Worm (Caenorhabditis elegans) whole organism, early embryonic: ENCODE measurements around the gene rpl-38.

Experiments used
- B0310.2 ChIP-seq: sonication (generic microtip); optimal IDR thresholded peaks from 2 replicates; lab custom pipeline; 2016; ENCODE audit warnings: mild to moderate bottlenecking, missing genetic modification characterization, missing compliant biosample characterization
- F13C5.2 ChIP-seq: sonication (generic microtip); optimal IDR thresholded peaks from 2 replicates; lab custom pipeline; 2017; ENCODE audit warnings: mild to moderate bottlenecking, missing genetic modification characterization, inconsistent platforms, missing compliant biosample characterization
- aly-1 ChIP-seq: sonication (generic microtip); optimal IDR thresholded peaks from 2 replicates; lab custom pipeline; 2016; ENCODE audit warnings: missing genetic modification characterization, missing compliant biosample characterization
- ama-1 ChIP-seq: fragments of 150-350 bp; optimal IDR thresholded peaks from 2 replicates; lab custom pipeline; 2014
- ceh-13 ChIP-seq: fragments of 200-800 bp; sonication (Bioruptor generic); optimal IDR thresholded peaks from 2 replicates; lab custom pipeline; 2018; ENCODE audit warnings: mild to moderate bottlenecking, missing genetic modification characterization, missing compliant biosample characterization
- ceh-36 ChIP-seq: sonication (generic microtip); optimal IDR thresholded peaks from 2 replicates; lab custom pipeline; 2016; ENCODE audit warnings: missing genetic modification characterization, inconsistent platforms, missing compliant biosample characterization
- ets-7 ChIP-seq: sonication (generic microtip); optimal IDR thresholded peaks from 2 replicates; lab custom pipeline; 2016; ENCODE audit warnings: missing genotype, missing genetic modification characterization, missing compliant biosample characterization
- flt-1 ChIP-seq: fragments of 200-800 bp; sonication (Bioruptor generic); IDR thresholded peaks from 2 replicates; pipeline ENCODE4 v1.3.6; 2022; ENCODE audit warnings: missing genetic modification characterization, missing compliant biosample characterization
- hmbx-1 ChIP-seq: sonication (generic microtip); optimal IDR thresholded peaks from 2 replicates; lab custom pipeline; 2016; ENCODE audit warnings: mild to moderate bottlenecking, missing genetic modification characterization, missing compliant biosample characterization
- hmg-4 ChIP-seq: fragments of 200-800 bp; sonication (Bioruptor generic); optimal IDR thresholded peaks from 2 replicates; lab custom pipeline; 2018; ENCODE audit warnings: mild to moderate bottlenecking, missing genetic modification characterization, missing compliant biosample characterization
- hnd-1 ChIP-seq: sonication (generic microtip); optimal IDR thresholded peaks from 2 replicates; lab custom pipeline; 2016; ENCODE audit warnings: missing genetic modification characterization, missing compliant biosample characterization
- pes-1 ChIP-seq: fragments of 200-800 bp; sonication (Bioruptor generic); IDR thresholded peaks from 2 replicates; pipeline ENCODE4 v1.3.6; 2022; ENCODE audit warnings: missing genetic modification reagents, missing genetic modification characterization, missing compliant biosample characterization
- scrt-1 ChIP-seq: fragments of 200-800 bp; sonication (Bioruptor generic); IDR thresholded peaks from 2 replicates; pipeline ENCODE4 v1.3.6; 2022; ENCODE audit warnings: missing genetic modification characterization, missing compliant biosample characterization
- sea-1 ChIP-seq: fragments of 200-800 bp; sonication (Bioruptor generic); conservative IDR thresholded peaks from 2 replicates; pipeline ENCODE4 v1.3.6; 2022; ENCODE audit warnings: missing genetic modification characterization, missing compliant biosample characterization
- tbx-11 ChIP-seq: fragments of 200-800 bp; sonication (Bioruptor generic); IDR thresholded peaks from 2 replicates; pipeline ENCODE4 v1.3.6; 2022; ENCODE audit warnings: missing genetic modification characterization, missing compliant biosample characterization
- tbx-37 ChIP-seq: fragments of 200-800 bp; sonication (Bioruptor generic); conservative IDR thresholded peaks from 2 replicates; pipeline ENCODE4 v1.3.6; 2022; ENCODE audit warnings: missing genetic modification reagents, missing genetic modification characterization, missing compliant biosample characterization
- tra-4 ChIP-seq: sonication (generic microtip); optimal IDR thresholded peaks from 2 replicates; lab custom pipeline; 2017; ENCODE audit warnings: missing genetic modification characterization, missing compliant biosample characterization

rpl-38 gene

ce11 chrV:15471029-15471428, 40.9 kb upstream of the rpl-38 start, which contains the start of gene dpf-1:
TSS of gene dpf-1 (plus strand) at chrV:15471329.
- TF ChIP-seq ceh-13 (GFP tag; lab: Kevin White, UChicago) (no peak), pes-1 (GFP tag; lab: Robert Waterston, UW) (no peak), aly-1 (tag; lab: Kevin White, UChicago) (no peak), B0310.2 (tag; lab: Kevin White, UChicago) (no peak), tbx-11 (GFP tag; lab: Robert Waterston, UW) (no peak), hmbx-1 (tag; lab: Kevin White, UChicago) (no peak), ama-1 (lab: Kevin White, UChicago) (no peak), tra-4 (tag; lab: Kevin White, UChicago) (no peak), ets-7 (tag; lab: Kevin White, UChicago) (no peak), sea-1 (GFP tag; lab: Robert Waterston, UW) (no peak), flt-1 (GFP tag; lab: Robert Waterston, UW) (no peak), hnd-1 (tag; lab: Kevin White, UChicago) (no peak)

DNA sequence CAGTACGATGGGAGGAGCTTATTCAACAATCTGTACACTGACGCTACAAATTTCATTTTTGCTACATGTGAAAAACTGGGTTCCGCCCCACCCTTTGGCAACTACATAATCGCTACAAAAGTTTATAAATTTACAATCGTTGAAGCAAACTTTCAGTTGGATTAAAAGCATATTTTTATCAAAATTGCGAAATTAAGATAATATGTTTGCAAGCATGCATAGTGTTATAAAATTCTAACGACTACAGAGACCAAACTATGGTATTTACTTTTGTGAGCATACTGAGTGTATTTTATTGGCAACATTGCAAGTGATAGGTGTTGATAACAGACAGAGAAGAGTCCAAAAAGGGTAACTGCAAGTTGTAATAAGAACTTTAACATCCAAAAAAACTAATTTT, 33.4 kb upstream of the rpl-38 start, which contains the start of gene C06B8.2:
Gene C06B8.2 (minus strand): TSS at position 153 of the 400 bp plus-strand sequence.
- TF ChIP-seq tbx-11 (GFP tag; lab: Robert Waterston, UW) (no peak), ets-7 (tag; lab: Kevin White, UChicago) (no peak), aly-1 (tag; lab: Kevin White, UChicago) (no peak), hnd-1 (tag; lab: Kevin White, UChicago) (no peak), ceh-36 (tag; lab: Kevin White, UChicago) (no peak), pes-1 (GFP tag; lab: Robert Waterston, UW) (no peak)

- TF ChIP-seq hmg-4 (GFP tag; lab: Kevin White, UChicago) (no peak), ceh-36 (tag; lab: Kevin White, UChicago) (no peak), hnd-1 (tag; lab: Kevin White, UChicago) (no peak), scrt-1 (no peak), B0310.2 (tag; lab: Kevin White, UChicago) (no peak), pes-1 (GFP tag; lab: Robert Waterston, UW) (no peak), F13C5.2 (tag; lab: Kevin White, UChicago) (no peak), ceh-13 (GFP tag; lab: Kevin White, UChicago) (no peak), tra-4 (tag; lab: Kevin White, UChicago) (no peak), hmbx-1 (tag; lab: Kevin White, UChicago) (no peak), tbx-37 (GFP tag; lab: Robert Waterston, UW) (no peak), flt-1 (GFP tag; lab: Robert Waterston, UW) (no peak), tbx-11 (GFP tag; lab: Robert Waterston, UW) (no peak)
These were observed 32.9 kb upstream of the rpl-38 start for ce11 chrV:15479107-15479506.

DNA sequence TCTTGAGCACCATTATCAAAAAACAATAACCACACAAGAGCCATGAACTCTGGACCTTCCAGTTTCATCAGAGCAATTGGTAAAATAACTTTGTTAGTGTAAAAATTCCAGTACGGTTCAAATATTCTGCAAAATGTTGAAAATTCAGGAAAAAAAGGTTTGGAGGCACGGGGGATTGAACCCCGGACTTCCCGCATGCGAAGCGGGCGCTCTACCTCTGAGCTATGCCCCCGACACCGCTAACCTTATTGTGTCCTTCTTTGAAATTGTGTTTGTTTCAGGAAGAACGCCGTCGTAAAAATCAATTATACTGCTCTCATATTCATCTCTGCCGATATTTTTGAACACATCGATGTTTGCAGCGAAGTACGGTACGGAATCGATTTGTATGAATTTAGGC, 32.1 kb upstream of the rpl-38 start:
- TF ChIP-seq F13C5.2 (tag; lab: Kevin White, UChicago) (no peak), aly-1 (tag; lab: Kevin White, UChicago) (no peak), tbx-37 (GFP tag; lab: Robert Waterston, UW) (no peak), flt-1 (GFP tag; lab: Robert Waterston, UW) (no peak), sea-1 (GFP tag; lab: Robert Waterston, UW) (no peak), tra-4 (tag; lab: Kevin White, UChicago) (no peak), B0310.2 (tag; lab: Kevin White, UChicago) (no peak), ceh-13 (GFP tag; lab: Kevin White, UChicago) (no peak), tbx-11 (GFP tag; lab: Robert Waterston, UW) (no peak), scrt-1 (no peak), ama-1 (lab: Kevin White, UChicago) (no peak), ceh-36 (tag; lab: Kevin White, UChicago) (no peak), ets-7 (tag; lab: Kevin White, UChicago) (no peak), hnd-1 (tag; lab: Kevin White, UChicago) (no peak), hmbx-1 (tag; lab: Kevin White, UChicago) (no peak)

DNA sequence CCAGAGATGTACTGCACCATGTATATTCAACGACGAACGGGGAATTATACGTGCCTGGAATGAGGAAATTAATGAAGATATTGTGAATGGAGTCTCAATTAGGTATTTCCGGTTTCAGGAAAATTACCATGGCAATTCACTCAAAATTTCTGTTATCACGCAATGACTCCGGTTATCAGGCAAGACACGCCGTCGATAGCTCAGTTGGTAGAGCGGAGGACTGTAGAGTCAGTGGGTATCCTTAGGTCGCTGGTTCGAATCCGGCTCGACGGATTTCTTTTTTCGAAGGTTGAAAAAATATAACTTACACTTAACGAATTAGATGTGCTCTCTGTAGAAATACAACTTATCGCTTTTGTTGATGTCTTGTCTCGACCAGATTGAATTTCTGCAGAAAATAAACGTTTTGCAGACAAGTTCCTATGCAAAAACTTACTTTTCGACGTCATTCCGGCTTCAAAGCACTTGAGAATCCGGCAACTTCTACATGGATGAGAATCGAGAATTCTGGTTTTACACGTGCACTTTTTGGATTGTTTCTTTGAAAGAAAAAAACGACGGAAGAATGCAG, 31.4 kb upstream of the rpl-38 start:
- no peak for TF ChIP-seq ceh-13 (GFP tag; lab: Kevin White, UChicago)
- no peak for TF ChIP-seq ama-1 (lab: Kevin White, UChicago)
- TF ChIP-seq ets-7 (tag; lab: Kevin White, UChicago): no peak
- no peak for TF ChIP-seq tbx-37 (GFP tag; lab: Robert Waterston, UW)
- TF ChIP-seq pes-1 (GFP tag; lab: Robert Waterston, UW): no peak
- TF ChIP-seq B0310.2 (tag; lab: Kevin White, UChicago): no peak
- TF ChIP-seq aly-1 (tag; lab: Kevin White, UChicago): no peak

DNA sequence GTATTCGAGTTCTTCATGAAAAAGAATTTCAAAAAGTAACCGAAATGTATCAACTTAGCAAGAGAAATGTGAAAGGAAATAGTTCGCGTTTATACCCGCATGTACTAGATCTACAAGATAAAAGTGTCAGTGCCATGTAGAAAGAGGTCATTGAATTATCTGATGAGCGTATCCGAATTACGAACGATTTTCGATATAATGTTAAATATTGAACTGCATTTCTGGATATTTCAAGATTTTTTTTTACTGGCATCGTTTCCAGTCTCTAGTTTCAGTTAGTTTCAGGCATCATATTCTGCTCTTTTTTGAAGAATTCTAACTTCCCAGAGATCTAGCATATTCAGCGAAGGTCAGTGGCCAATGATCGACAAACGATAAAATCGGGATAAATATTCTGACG, 30.6 kb upstream of the rpl-38 start, which contains the start of gene nhr-150:
Gene nhr-150 (minus strand): TSS at position 92 of the 400 bp plus-strand sequence.
- TF ChIP-seq pes-1 (GFP tag; lab: Robert Waterston, UW): no peak
- no peak for TF ChIP-seq flt-1 (GFP tag; lab: Robert Waterston, UW)
- TF ChIP-seq F13C5.2 (tag; lab: Kevin White, UChicago): no peak
- TF ChIP-seq tra-4 (tag; lab: Kevin White, UChicago): no peak
- no peak for TF ChIP-seq tbx-11 (GFP tag; lab: Robert Waterston, UW)
- TF ChIP-seq ets-7 (tag; lab: Kevin White, UChicago): no peak
- TF ChIP-seq B0310.2 (tag; lab: Kevin White, UChicago): no peak
- TF ChIP-seq ama-1 (lab: Kevin White, UChicago): no peak
- TF ChIP-seq tbx-37 (GFP tag; lab: Robert Waterston, UW): no peak
- TF ChIP-seq ceh-13 (GFP tag; lab: Kevin White, UChicago): no peak
- TF ChIP-seq sea-1 (GFP tag; lab: Robert Waterston, UW): no peak
- no peak for TF ChIP-seq ceh-36 (tag; lab: Kevin White, UChicago)
- no peak for TF ChIP-seq scrt-1
- TF ChIP-seq hmbx-1 (tag; lab: Kevin White, UChicago): no peak
- no peak for TF ChIP-seq hmg-4 (GFP tag; lab: Kevin White, UChicago)
- no peak for TF ChIP-seq hnd-1 (tag; lab: Kevin White, UChicago)
- no peak for TF ChIP-seq aly-1 (tag; lab: Kevin White, UChicago)
